Worm (Caenorhabditis elegans): ENCODE measurements around the gene K07C11.7.

DNA sequence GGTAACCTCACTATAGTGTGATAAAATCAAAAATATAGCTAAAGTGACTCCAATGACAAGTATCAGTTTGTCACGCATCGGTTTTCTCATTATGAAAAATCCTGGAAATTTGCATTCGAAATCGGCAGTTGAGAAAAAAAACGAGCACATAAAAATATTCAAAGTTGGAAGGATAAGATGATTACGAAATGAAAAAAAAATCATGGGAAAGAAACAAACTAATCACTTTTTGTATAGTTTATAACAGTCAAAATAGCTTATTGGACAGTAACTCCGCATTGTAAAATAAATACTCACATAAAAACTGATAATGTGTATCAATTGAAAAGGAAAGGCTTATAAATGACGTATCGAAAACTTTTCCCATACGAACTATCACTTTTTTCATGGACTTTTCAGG is 29.0 kb upstream of the K07C11.7 start, which contains the start of gene C16D9.4:
- TF ChIP-seq med-1 (GFP tag; optimal IDR thresholded peaks at IDR 0.05; ENCODE audit: insufficient read depth), result no peak
- no peak for TF ChIP-seq ref-1 (GFP tag; conservative IDR thresholded peaks at IDR 0.05)
- no peak for TF ChIP-seq cog-1 (tag; optimal IDR thresholded peaks at IDR 0.05)
- no peak for TF ChIP-seq ztf-23 (GFP tag; IDR thresholded peaks at IDR 0.05)
- no peak for TF ChIP-seq ztf-29 (GFP tag; IDR thresholded peaks at IDR 0.05)
- TF ChIP-seq flt-1 (GFP tag; IDR thresholded peaks at IDR 0.05), result no peak
